Worm (Caenorhabditis elegans) whole organism, mixed stage, embryonic: ENCODE data around the gene asns-2.

Experiments used
- ces-1 ChIP-seq: fragments of 150-350 bp; optimal IDR thresholded peaks from 2 replicates; lab custom pipeline; 2014; ENCODE audit warnings: missing biosample characterization, missing genetic modification reagents, missing genetic modification characterization
- cnd-1 ChIP-seq: fragments of 200-800 bp; sonication (Bioruptor generic); optimal IDR thresholded peaks from 2 replicates; lab custom pipeline; 2018; ENCODE audit warnings: mild to moderate bottlenecking, missing genetic modification characterization, missing compliant biosample characterization
- lsy-2 ChIP-seq: fragments of 150-350 bp; optimal IDR thresholded peaks from 2 replicates; lab custom pipeline; 2014; ENCODE audit warnings: missing biosample characterization, missing genetic modification characterization
- mab-5 ChIP-seq: fragments of 150-350 bp; optimal IDR thresholded peaks from 2 replicates; lab custom pipeline; 2014; ENCODE audit warnings: missing biosample characterization, missing genetic modification characterization
- mep-1 ChIP-seq: fragments of 150-350 bp; optimal IDR thresholded peaks from 2 replicates; lab custom pipeline; 2017; ENCODE audit warnings: missing biosample characterization, missing genetic modification reagents, missing genetic modification characterization, inconsistent platforms
- nhr-237 ChIP-seq: fragments of 150-350 bp; optimal IDR thresholded peaks from 2 replicates; lab custom pipeline; 2014; ENCODE audit warnings: missing biosample characterization, missing genetic modification characterization

DNA sequence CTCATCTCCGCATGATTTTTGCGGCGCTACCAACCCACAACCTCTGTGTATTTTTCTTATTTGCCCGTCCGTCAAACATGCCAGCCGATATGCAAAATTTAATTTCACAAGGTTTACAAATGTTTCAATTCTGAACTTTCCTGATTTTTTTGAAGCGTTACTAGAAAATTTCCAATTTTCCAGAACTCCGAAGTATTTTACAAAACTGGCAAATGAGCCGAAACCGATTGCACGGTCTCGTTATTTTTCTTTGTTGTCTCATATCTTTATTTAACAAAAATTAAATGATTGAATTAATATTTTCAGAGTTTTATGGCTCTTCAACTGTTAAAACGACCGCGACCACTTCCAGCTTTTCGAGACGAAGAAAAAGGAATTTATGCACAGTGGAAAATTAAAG is 42.7 kb downstream of the asns-2 start, which contains the start of gene F53A9.3:
- TF ChIP-seq ces-1 (GFP tag; lab: Kevin White, UChicago) (no peak), lsy-2 (tag; lab: Kevin White, UChicago) (no peak), nhr-237 (no peak), mab-5 (tag; lab: Kevin White, UChicago) (no peak), cnd-1 (tag; lab: Kevin White, UChicago) (no peak), mep-1 (no peak)
